Worm (Caenorhabditis elegans) whole organism, dauer: ENCODE measurements around the gene C45H4.18.

Experiments
- unc-62 ChIP-seq: sonication (generic microtip); optimal IDR thresholded peaks from 2 replicates; lab custom pipeline; 2017; ENCODE audit warnings: missing biosample characterization, missing genetic modification reagents, missing genetic modification characterization

The C45H4.18 gene

DNA sequence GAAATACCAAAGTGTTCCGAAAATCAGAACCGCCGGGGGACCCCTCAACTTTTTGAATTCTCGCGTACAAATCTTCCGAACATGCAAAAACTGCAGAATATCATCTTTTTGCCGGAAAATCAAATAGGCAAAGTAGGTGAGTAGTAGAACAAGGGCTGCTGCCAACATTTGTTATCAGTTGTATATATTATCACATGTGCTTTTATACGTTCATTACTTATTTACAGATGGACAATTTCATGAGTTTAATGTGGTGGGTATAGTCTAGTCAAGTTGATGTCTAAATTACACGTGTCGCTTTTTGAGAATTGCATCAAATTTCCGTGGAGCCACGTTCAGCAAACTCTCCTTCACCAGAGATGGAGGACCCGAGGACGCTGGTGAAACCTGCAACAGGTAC is 25.9 kb downstream of the C45H4.18 start, which contains the start of gene cyp-32B1:
Gene cyp-32B1 (minus strand): TSS at position 176 of the 400 bp plus-strand sequence.
- TF ChIP-seq unc-62 (GFP tag; lab: Kevin White, UChicago) = no peak

- TF ChIP-seq unc-62 (GFP tag; lab: Kevin White, UChicago) = no peak
Observed at ce11 chrV:2204080-2204479, 28.7 kb downstream of the C45H4.18 start, which contains the start of gene cyp-33C12. TSS of gene cyp-33C12 (minus strand) at chrV:2204400.

DNA sequence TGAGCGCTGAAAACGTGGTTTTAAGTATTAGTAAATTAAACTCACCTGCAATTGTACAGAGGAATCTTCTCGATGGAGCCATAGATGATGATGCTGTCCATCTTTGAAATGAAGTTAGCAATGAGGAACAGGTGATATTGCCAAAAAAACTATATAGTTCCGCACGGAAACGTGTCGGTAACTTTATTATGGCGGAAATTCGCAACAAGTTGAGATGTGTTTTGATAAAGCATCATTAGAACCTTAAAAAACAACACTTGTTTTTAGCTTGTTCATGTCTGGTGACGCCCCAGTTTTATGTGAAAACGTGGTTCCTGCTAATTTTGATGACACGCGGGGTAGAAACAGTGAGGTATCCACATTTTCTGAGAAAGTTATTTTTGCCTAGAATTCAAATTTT is 30.8 kb downstream of the C45H4.18 start, which contains the start of gene srt-40:
Gene srt-40 (minus strand): TSS at position 101 of the 400 bp plus-strand sequence.
- TF ChIP-seq unc-62 (GFP tag; lab: Kevin White, UChicago) = no peak

- no peak for TF ChIP-seq unc-62 (GFP tag; lab: Kevin White, UChicago)
Observed at ce11 chrV:2206801-2207200, 31.5 kb downstream of the C45H4.18 start, which contains the start of gene svh-11. TSS of gene svh-11 (plus strand) at chrV:2207101.

DNA sequence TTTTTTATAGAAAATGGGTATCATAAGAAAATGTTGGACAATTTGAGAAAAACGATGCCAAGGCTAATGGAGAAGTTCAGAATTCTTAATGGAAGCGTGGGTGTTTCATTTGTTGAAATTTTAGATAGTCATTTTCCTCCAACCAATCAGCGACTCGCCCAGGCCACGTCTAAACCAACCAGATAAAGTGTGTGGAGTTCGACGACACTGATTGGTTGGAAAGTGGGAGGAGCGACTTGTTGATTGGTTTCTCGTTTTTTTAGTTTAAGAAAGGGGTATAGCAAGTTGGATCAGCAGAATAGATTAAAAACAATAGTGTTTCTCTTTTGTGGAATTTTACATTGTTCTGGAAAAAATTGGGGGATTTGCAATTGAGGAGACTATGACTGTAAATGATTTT is 32.2 kb downstream of the C45H4.18 start:
- TF ChIP-seq unc-62 (GFP tag; lab: Kevin White, UChicago) = no peak

DNA sequence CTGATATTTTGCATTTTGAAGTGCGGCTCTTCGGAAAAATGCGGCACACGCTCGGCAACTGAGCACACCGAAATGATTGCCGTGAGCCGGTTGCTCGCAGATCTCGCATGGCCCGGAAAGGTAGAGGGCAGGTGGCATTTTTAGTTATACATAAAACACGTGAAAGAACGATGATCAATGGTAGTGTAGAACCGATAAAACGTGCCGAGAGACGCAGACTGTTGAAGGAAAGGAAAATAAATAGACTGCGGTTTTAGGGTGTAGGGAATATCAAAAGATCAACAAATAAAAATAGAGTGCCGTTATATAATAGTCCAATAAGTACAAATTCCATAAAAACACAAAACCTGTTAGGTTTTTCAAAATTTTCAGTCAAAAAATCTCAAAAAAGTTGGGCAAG is 36.6 kb downstream of the C45H4.18 start, which contains the start of gene nhr-133:
Gene nhr-133 (minus strand): TSS at position 183 of the 400 bp plus-strand sequence.
- TF ChIP-seq unc-62 (GFP tag; lab: Kevin White, UChicago) = no peak

DNA sequence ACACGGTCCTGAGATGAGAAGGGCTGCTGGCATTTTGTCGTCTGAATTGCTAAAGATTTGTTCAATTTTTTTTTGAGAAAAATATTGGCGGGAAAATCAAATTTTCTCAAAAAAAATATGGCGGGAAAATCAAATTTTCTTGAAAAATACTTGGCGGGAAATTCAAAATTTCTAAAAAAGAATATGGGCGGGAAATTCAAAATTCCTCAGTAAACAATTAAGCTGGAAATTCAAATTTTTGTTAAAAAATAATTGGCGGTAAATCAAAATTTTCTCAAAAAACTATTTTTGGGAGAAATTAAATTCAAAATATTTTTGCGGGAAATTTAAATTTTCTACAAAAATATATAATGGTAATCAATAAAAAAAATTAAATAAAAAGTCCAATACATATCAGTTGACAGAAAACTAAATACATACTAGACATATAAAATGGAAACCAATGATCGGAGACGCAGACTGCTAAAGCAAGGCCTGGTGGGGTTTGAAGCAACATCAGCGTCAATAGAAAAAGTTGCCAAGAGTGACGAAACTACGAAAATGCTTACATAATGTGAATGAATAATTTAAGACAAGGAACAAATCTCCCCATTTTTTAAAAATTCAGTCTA is 39.2 kb downstream of the C45H4.18 start, which contains the start of gene nhr-184:
Gene nhr-184 (minus strand): TSS at position 51 of the 611 bp plus-strand sequence.
- TF ChIP-seq unc-62 (GFP tag; lab: Kevin White, UChicago) = no peak

DNA sequence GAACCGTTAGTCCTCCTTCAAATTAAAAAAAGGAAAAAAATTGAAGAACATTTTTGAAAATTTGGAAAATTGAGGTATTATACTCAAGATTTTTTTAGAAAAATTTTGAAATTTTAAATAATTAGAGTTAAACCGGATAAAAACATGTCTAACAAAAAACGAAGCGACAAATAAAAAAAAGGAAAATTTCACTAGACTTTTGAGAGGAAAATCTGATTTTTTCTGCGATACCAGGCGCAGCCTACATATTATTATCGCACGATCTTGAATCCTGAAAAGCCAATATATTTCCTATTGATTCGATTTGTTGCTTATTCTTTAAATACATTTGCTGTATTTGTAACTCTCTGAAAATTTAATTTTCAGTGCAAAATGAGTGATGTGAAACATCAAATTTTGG is 40.0 kb downstream of the C45H4.18 start, which contains the start of gene nstp-8:
Gene nstp-8 (plus strand): TSS at position 301 of the 400 bp plus-strand sequence.
- no peak for TF ChIP-seq unc-62 (GFP tag; lab: Kevin White, UChicago)

DNA sequence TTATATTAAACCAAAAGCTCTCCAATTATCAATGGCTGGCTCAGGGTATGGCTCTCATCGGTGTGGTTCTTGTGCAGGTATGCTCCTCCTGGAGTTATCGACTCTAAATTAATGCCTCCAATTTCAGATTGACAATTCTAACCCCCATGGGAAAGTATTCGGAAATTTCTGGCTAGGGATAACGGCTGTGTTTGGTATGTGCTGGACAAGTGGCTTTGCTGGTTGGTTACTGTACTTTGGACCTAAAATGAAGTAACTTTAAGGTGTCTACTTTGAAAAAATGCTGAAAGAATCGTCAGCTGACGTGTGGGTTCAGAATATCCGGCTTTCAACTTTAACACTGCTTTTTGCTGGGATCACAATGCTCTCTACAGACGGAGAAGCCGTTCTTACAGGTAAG is 41.6 kb downstream of the C45H4.18 start:
- no peak for TF ChIP-seq unc-62 (GFP tag; lab: Kevin White, UChicago)

- no peak for TF ChIP-seq unc-62 (GFP tag; lab: Kevin White, UChicago)
Observed at ce11 chrV:2218803-2219202, 43.5 kb downstream of the C45H4.18 start, which contains the start of gene nhr-56. TSS of gene nhr-56 (plus strand) at chrV:2219004.

ce11 chrV:2221764-2222163 is 46.4 kb downstream of the C45H4.18 start, which contains the start of gene nhr-128:
TSS of gene nhr-128 (plus strand) at chrV:2222064.
- no peak for TF ChIP-seq unc-62 (GFP tag; lab: Kevin White, UChicago)

ce11 chrV:2225130-2225529 is 49.8 kb downstream of the C45H4.18 start, which contains the start of gene nhr-103:
TSS of gene nhr-103 (plus strand) at chrV:2225430.
- no peak for TF ChIP-seq unc-62 (GFP tag; lab: Kevin White, UChicago)

- no peak for TF ChIP-seq unc-62 (GFP tag; lab: Kevin White, UChicago)
Observed at ce11 chrV:2226903-2227302, 51.6 kb downstream of the C45H4.18 start, which contains the start of gene nhr-18. TSS of gene nhr-18 (plus strand) at chrV:2227203.
